Worm (Caenorhabditis elegans): ENCODE measurements around the gene F56A8.5.
"Not testable (repeated sequence)": the region's sequence is repeated elsewhere in the genome, so short reads cannot be mapped to it uniquely, and the experiment has no call there.

The F56A8.5 gene

ce11 chrIII:13265566-13265965, at the start of gene F56A8.5:
F56A8.5 (plus strand) TSS chrIII:13265866.
- TF ChIP-seq F13C5.2 (tag; optimal IDR thresholded peaks at IDR 0.05) (no peak), hnd-1 (tag; optimal IDR thresholded peaks at IDR 0.05) (no peak), hmg-4 (GFP tag; optimal IDR thresholded peaks at IDR 0.05) (no peak), tbx-11 (GFP tag; IDR thresholded peaks at IDR 0.05) (no peak), ceh-36 (tag; optimal IDR thresholded peaks at IDR 0.05) (no peak), B0310.2 (tag; optimal IDR thresholded peaks at IDR 0.05) (no peak)

DNA sequence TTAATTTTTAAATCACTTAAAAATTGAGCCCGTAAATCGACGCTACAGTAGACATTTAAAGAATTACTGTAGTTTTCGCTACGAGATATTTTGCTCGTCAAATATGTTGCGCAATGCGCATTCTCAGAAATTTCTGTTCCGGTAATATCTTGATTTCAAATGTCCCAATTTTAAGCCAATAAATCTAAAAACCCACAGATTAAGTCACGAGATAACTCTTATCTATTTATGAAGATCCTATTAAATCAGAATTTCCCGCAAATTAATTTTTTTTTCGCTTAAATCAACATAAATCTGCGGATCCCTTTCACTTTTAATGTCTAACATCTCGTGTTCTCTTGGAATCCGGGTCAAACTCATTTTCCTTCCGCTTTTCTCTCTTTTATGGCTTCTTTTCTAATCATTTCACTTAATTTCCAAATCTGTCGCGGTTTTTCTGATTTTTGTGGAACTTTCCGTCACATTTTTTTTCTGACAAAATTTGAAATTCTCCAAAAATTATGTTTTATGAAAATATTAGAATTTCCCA, 49.1 kb upstream of the F56A8.5 start:
- TF ChIP-seq tbx-37 (GFP tag; conservative IDR thresholded peaks at IDR 0.05) (no peak), flt-1 (GFP tag; IDR thresholded peaks at IDR 0.05) (no peak), hmg-4 (GFP tag; optimal IDR thresholded peaks at IDR 0.05) (no peak), tra-4 (tag; optimal IDR thresholded peaks at IDR 0.05) (no peak)

ce11 chrIII:13222772-13223171, 42.9 kb upstream of the F56A8.5 start, which contains the start of gene Y43F4A.1:
Y43F4A.1 (plus strand) TSS chrIII:13223072.
- no peak for TF ChIP-seq scrt-1 (GFP tag; IDR thresholded peaks at IDR 0.05)
- TF ChIP-seq B0310.2 (tag; optimal IDR thresholded peaks at IDR 0.05): no peak
- TF ChIP-seq tbx-37 (GFP tag; conservative IDR thresholded peaks at IDR 0.05): no peak
- no peak for TF ChIP-seq tra-4 (tag; optimal IDR thresholded peaks at IDR 0.05)
- no peak for TF ChIP-seq pes-1 (GFP tag; IDR thresholded peaks at IDR 0.05)
- no peak for TF ChIP-seq ets-7 (tag; optimal IDR thresholded peaks at IDR 0.05)

ce11 chrIII:13224395-13224794, 41.3 kb upstream of the F56A8.5 start:
- TF ChIP-seq hmbx-1 (tag; optimal IDR thresholded peaks at IDR 0.05) (no peak), tbx-11 (GFP tag; IDR thresholded peaks at IDR 0.05) (peak; percentile 29; the same call in 1 of the 2 replicates), sea-1 (GFP tag; conservative IDR thresholded peaks at IDR 0.05) (0 out of 2 replicates have a peak, but pooled peaks have one; percentile 64), scrt-1 (GFP tag; IDR thresholded peaks at IDR 0.05) (peak; percentile 49; the same call in 1 of the 2 replicates), flt-1 (GFP tag; IDR thresholded peaks at IDR 0.05) (0 out of 2 replicates have a peak, but pooled peaks have one; percentile 55), ama-1 (optimal IDR thresholded peaks at IDR 0.05) (no peak), pes-1 (GFP tag; IDR thresholded peaks at IDR 0.05) (peak; percentile 71)

DNA sequence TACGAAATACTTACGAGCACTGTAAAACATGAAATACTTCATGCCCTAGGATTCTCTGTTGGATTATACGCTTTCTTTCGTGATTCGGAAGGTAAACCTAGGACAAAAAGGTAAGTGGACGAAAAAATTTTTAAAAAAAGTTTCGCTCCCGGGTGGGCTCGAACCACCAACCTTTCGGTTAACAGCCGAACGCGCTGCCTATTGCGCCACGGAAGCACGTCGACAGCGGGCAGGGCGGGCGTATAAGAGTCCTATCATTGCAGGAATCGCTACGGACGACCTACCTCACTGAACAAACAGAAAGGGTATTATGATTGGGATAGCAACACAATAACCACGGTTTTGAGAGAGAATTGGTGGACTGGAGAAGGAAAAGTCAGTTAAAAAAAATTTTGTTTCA, 40.6 kb upstream of the F56A8.5 start:
- no peak for TF ChIP-seq aly-1 (tag; optimal IDR thresholded peaks at IDR 0.05)
- peak; percentile 85 for TF ChIP-seq scrt-1 (GFP tag; IDR thresholded peaks at IDR 0.05)
- peak; percentile 58; the same call in 1 of the 2 replicates for TF ChIP-seq sea-1 (GFP tag; conservative IDR thresholded peaks at IDR 0.05)
- TF ChIP-seq pes-1 (GFP tag; IDR thresholded peaks at IDR 0.05): peak; percentile 85
- TF ChIP-seq tra-4 (tag; optimal IDR thresholded peaks at IDR 0.05): no peak
- peak; percentile 74 for TF ChIP-seq F13C5.2 (tag; optimal IDR thresholded peaks at IDR 0.05)
- peak; percentile 44 for TF ChIP-seq ceh-36 (tag; optimal IDR thresholded peaks at IDR 0.05)
- TF ChIP-seq flt-1 (GFP tag; IDR thresholded peaks at IDR 0.05): peak; percentile 80
- peak; percentile 62 for TF ChIP-seq tbx-37 (GFP tag; conservative IDR thresholded peaks at IDR 0.05)
- TF ChIP-seq hmbx-1 (tag; optimal IDR thresholded peaks at IDR 0.05): no peak
- no peak for TF ChIP-seq ama-1 (optimal IDR thresholded peaks at IDR 0.05)
- TF ChIP-seq hmg-4 (GFP tag; optimal IDR thresholded peaks at IDR 0.05): peak; percentile 65
- peak; percentile 31 for TF ChIP-seq ceh-13 (GFP tag; optimal IDR thresholded peaks at IDR 0.05)
- TF ChIP-seq B0310.2 (tag; optimal IDR thresholded peaks at IDR 0.05): peak; percentile 5
- TF ChIP-seq tbx-11 (GFP tag; IDR thresholded peaks at IDR 0.05): peak; percentile 52; the same call in 1 of the 2 replicates
- TF ChIP-seq hnd-1 (tag; optimal IDR thresholded peaks at IDR 0.05): peak; percentile 16
- TF ChIP-seq ets-7 (tag; optimal IDR thresholded peaks at IDR 0.05): no peak

DNA sequence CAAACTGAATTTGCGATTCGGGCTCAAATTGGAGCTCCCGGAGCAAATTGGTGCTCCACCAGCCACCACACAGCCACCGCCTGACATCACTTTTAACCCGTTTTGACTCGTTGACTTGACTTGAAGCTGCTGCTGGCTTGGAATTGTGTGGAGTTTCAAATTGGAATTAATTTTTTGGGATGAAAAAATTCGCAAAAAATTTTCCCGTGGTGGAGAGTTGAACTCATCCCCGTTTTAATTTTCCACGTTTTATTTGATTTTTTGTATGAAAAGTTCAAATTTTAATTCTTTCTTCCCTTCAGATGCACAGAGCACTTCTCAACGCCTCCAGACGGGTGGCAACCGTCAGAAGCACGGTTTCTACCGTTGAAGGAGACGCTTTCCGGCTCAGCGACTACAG, 20.4 kb upstream of the F56A8.5 start, which contains the start of gene Y43F4A.4:
Gene Y43F4A.4, plus strand, starts transcription at position 301 of the 400 bp plus-strand sequence.
- TF ChIP-seq hnd-1 (tag; optimal IDR thresholded peaks at IDR 0.05); pes-1 (GFP tag; IDR thresholded peaks at IDR 0.05); F13C5.2 (tag; optimal IDR thresholded peaks at IDR 0.05): not testable (repeated sequence)

ce11 chrIII:13246265-13246664, 19.4 kb upstream of the F56A8.5 start, which contains the start of gene anoh-1:
anoh-1 (plus strand) TSS chrIII:13246565.
- TF ChIP-seq pes-1 (GFP tag; IDR thresholded peaks at IDR 0.05) (no peak), tbx-11 (GFP tag; IDR thresholded peaks at IDR 0.05) (no peak), hmbx-1 (tag; optimal IDR thresholded peaks at IDR 0.05) (no peak), ceh-36 (tag; optimal IDR thresholded peaks at IDR 0.05) (no peak), sea-1 (GFP tag; conservative IDR thresholded peaks at IDR 0.05) (no peak), ets-7 (tag; optimal IDR thresholded peaks at IDR 0.05) (no peak), ceh-13 (GFP tag; optimal IDR thresholded peaks at IDR 0.05) (no peak), scrt-1 (GFP tag; IDR thresholded peaks at IDR 0.05) (no peak), tra-4 (tag; optimal IDR thresholded peaks at IDR 0.05) (no peak), flt-1 (GFP tag; IDR thresholded peaks at IDR 0.05) (no peak), hnd-1 (tag; optimal IDR thresholded peaks at IDR 0.05) (no peak), tbx-37 (GFP tag; conservative IDR thresholded peaks at IDR 0.05) (no peak), aly-1 (tag; optimal IDR thresholded peaks at IDR 0.05) (no peak), B0310.2 (tag; optimal IDR thresholded peaks at IDR 0.05) (no peak), F13C5.2 (tag; optimal IDR thresholded peaks at IDR 0.05) (no peak), hmg-4 (GFP tag; optimal IDR thresholded peaks at IDR 0.05) (no peak), ama-1 (optimal IDR thresholded peaks at IDR 0.05) (no peak)

- TF ChIP-seq hnd-1 (tag; optimal IDR thresholded peaks at IDR 0.05) (no peak), ama-1 (optimal IDR thresholded peaks at IDR 0.05) (no peak)
Measured at ce11 chrIII:13254178-13254725, 11.4 kb upstream of the F56A8.5 start, which contains the start of gene F56A8.9. F56A8.9 (plus strand) TSS chrIII:13254675.

Data from whole organism, early embryonic.